Worm (Caenorhabditis elegans): ENCODE data around the gene Y81B9A.1.

- TF ChIP-seq F13H6.1 (tag; optimal IDR thresholded peaks at IDR 0.05) (no peak), nhr-232 (tag; optimal IDR thresholded peaks at IDR 0.05) (no peak)
Observed at ce11 chrX:9195375-9196098, 3.3 kb downstream of the Y81B9A.1 start.
